Worm (Caenorhabditis elegans) whole organism, L1 larva: ENCODE results near the gene Y50D4A.5.

Experiments used
- ces-1 ChIP-seq: fragments of 150-350 bp; optimal IDR thresholded peaks from 2 replicates; lab custom pipeline; 2014; ENCODE audit warnings: missing biosample characterization, missing genetic modification reagents, missing genetic modification characterization
- nhr-11 ChIP-seq: fragments of 150-350 bp; optimal IDR thresholded peaks from 2 replicates; lab custom pipeline; 2014; ENCODE audit warnings: missing biosample characterization, missing genetic modification characterization
- nhr-237 ChIP-seq: fragments of 150-350 bp; optimal IDR thresholded peaks from 2 replicates; lab custom pipeline; 2014; ENCODE audit warnings: missing biosample characterization, missing genetic modification characterization
- nhr-28 ChIP-seq: fragments of 150-350 bp; optimal IDR thresholded peaks from 2 replicates; lab custom pipeline; 2014; ENCODE audit warnings: missing biosample characterization, missing genetic modification characterization
- nhr-76 ChIP-seq: sonication (generic microtip); optimal IDR thresholded peaks from 2 replicates; lab custom pipeline; 2017; ENCODE audit warnings: missing biosample characterization, missing genetic modification characterization
- pqm-1 ChIP-seq: sonication (generic microtip); optimal IDR thresholded peaks from 3 replicates; lab custom pipeline; 2017; ENCODE audit warnings: missing biosample characterization, missing genetic modification characterization
- sox-4 ChIP-seq: sonication (generic microtip); optimal IDR thresholded peaks from 2 replicates; lab custom pipeline; 2016; ENCODE audit warnings: missing genetic modification characterization, missing compliant biosample characterization
- ztf-11 ChIP-seq, 2 experiments: sonication (generic microtip); optimal IDR thresholded peaks; 2 replicates each; lab custom pipeline; 2016 to 2017; ENCODE audit warnings: missing genetic modification characterization in 2 of 2, missing biosample characterization in 1 of 2, missing compliant biosample characterization in 1 of 2
- ztf-4 ChIP-seq: fragments of 150-350 bp; optimal IDR thresholded peaks from 2 replicates; lab custom pipeline; 2014; ENCODE audit warnings: missing biosample characterization, missing genetic modification characterization

ce11 chrV:1207589-1207988 lies 482 bp downstream of the Y50D4A.5 start, which contains the start of gene Y50D4A.1:
- no peak for TF ChIP-seq nhr-76
- TF ChIP-seq pqm-1 (tag; lab: Kevin White, UChicago) = no peak
- no peak for TF ChIP-seq nhr-11
- TF ChIP-seq ces-1 (GFP tag; lab: Kevin White, UChicago) = no peak
- no peak for TF ChIP-seq nhr-237 (tag; lab: Kevin White, UChicago)
- no peak for TF ChIP-seq ztf-11 (tag; optimal IDR thresholded peaks at IDR 0.05; lab: Kevin White, UChicago)
- TF ChIP-seq nhr-28 (tag; lab: Kevin White, UChicago) = no peak
- no peak for TF ChIP-seq sox-4 (tag; lab: Kevin White, UChicago)
- TF ChIP-seq ztf-4 (tag; lab: Kevin White, UChicago) = no peak
